Fruit fly (Drosophila melanogaster): ENCODE results near the gene CG15208.

Gene CG15208

DNA sequence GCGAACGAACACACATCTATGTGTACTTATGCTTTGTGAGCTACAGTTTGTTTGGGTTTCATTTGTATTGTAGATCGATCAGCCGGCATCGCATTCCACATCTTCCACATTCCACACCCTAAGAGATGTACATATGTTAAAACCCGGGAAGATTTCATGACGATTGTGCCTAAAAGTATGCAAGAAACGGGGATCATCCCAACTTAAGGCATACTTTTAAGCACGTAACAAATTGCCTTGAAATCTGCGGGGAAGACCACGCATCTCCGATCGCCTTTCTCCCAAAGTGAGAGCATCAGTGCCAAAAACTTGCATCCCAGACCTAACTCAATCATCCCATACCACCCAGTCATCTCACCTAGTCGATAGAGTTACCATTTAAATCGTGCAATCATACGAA, 21.9 kb downstream of the CG15208 start:
- TF ChIP-seq dsx (GFP tag; optimal IDR thresholded peaks at IDR 0.05; ENCODE audit: poor library complexity, severe bottlenecking): no peak
- TF ChIP-seq fkh (GFP tag; optimal IDR thresholded peaks at IDR 0.05): peak; percentile 7

dm6 chrX:10922178-10922577, 22.4 kb downstream of the CG15208 start:
- TF ChIP-seq cyc (GFP tag; optimal IDR thresholded peaks at IDR 0.05) (no peak), Met (GFP tag; optimal IDR thresholded peaks at IDR 0.05) (no peak), Sox102F (GFP tag; optimal IDR thresholded peaks at IDR 0.05) (no peak), fd85E (GFP tag; optimal IDR thresholded peaks at IDR 0.05) (no peak), salr (GFP tag; optimal IDR thresholded peaks at IDR 0.05) (no peak), Hr38 (GFP tag; optimal IDR thresholded peaks at IDR 0.05) (no peak), dac (GFP tag; optimal IDR thresholded peaks at IDR 0.05) (no peak), Ets21C (GFP tag; optimal IDR thresholded peaks at IDR 0.05) (no peak), Gug (GFP tag; IDR thresholded peaks at IDR 0.05) (no peak), eg (GFP tag; IDR thresholded peaks at IDR 0.05) (no peak)

dm6 chrX:10923711-10924281, 24.0 kb downstream of the CG15208 start, which contains the start of gene v:
v (plus strand) TSS chrX:10923972.
- TF ChIP-seq svp (GFP tag) (peak; percentile 97), Sox14 (GFP tag; optimal IDR thresholded peaks at IDR 0.05) (no peak)

DNA sequence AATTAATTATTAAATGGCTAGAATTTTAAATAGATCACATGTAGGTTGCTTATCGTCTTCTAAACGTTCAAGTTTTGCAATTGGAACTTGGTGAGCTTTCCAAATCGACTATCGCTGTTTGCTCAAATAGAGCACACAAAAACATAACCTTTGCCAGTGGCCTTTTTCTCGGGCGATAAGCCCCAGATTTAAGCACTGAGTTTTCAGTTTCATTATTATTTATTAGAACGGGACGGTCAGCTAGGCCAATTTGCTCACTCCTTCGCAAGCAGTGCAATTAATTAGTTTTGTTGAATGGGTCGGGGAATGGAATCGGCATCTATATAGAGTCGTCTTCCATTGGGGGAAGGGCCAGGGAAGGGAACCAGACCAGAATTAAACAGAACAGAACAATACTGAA, 26.5 kb downstream of the CG15208 start:
- TF ChIP-seq CG10669 (GFP tag; optimal IDR thresholded peaks at IDR 0.05) (no peak), fkh (GFP tag; optimal IDR thresholded peaks at IDR 0.05) (no peak), Lpt (GFP tag; optimal IDR thresholded peaks at IDR 0.05) (no peak), svp (GFP tag) (peak; percentile 77), fd85E (GFP tag; optimal IDR thresholded peaks at IDR 0.05) (no peak), Eip75B (GFP tag; optimal IDR thresholded peaks at IDR 0.05) (no peak), OdsH (GFP tag; optimal IDR thresholded peaks at IDR 0.05) (no peak), vri (GFP tag; optimal IDR thresholded peaks at IDR 0.05) (peak; percentile 14), esn (GFP tag; optimal IDR thresholded peaks at IDR 0.05) (no peak), CG8319 (GFP tag; optimal IDR thresholded peaks at IDR 0.05) (no peak), Hr39 (GFP tag; optimal IDR thresholded peaks at IDR 0.05) (no peak), achi (GFP tag; optimal IDR thresholded peaks at IDR 0.05) (no peak)

DNA sequence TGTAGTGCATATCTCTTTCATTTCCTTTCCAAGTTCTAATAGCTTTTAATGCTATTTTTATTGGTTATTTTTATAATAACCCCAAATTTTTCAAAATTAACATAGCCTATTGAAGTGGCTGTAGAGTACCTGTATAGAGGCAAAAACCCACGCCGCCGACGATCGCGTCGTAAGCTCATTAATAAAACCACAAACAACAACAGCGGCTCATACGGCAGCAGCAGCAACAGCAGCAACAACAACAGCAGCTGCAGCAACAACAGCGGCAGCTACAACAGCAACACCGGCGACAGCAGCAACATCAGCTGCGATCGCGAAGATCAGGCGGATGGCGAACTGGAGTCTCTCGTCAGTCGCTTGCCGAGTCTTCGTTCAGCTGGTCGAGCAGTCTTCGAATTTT, 27.3 kb downstream of the CG15208 start, which contains the start of gene CG2145:
Gene CG2145, plus strand, starts transcription at position 290 of the 400 bp plus-strand sequence.
- TF ChIP-seq CG6276 (GFP tag; optimal IDR thresholded peaks at IDR 0.05) (peak; percentile 10), CG32006 (GFP tag; optimal IDR thresholded peaks at IDR 0.05) (peak; percentile 26), pdm3 (GFP tag; optimal IDR thresholded peaks at IDR 0.05) (peak; percentile 48), fd85E (GFP tag; optimal IDR thresholded peaks at IDR 0.05) (peak; percentile 87), fd59A (GFP tag; optimal IDR thresholded peaks at IDR 0.05) (no peak), cyc (GFP tag; optimal IDR thresholded peaks at IDR 0.05) (peak; percentile 19), CG6163 (GFP tag; IDR thresholded peaks at IDR 0.05) (peak; percentile 88), CG10631 (GFP tag; optimal IDR thresholded peaks at IDR 0.05) (peak; percentile 4), topi (GFP tag; optimal IDR thresholded peaks at IDR 0.05) (peak; percentile 56), CG31627 (GFP tag; optimal IDR thresholded peaks at IDR 0.05) (peak; percentile 2), CG4318 (GFP tag; optimal IDR thresholded peaks at IDR 0.05) (no peak), CG9139 (GFP tag; optimal IDR thresholded peaks at IDR 0.05) (no peak), Blimp-1 (GFP tag; optimal IDR thresholded peaks at IDR 0.05) (no peak), Ets21C (GFP tag; optimal IDR thresholded peaks at IDR 0.05) (peak; percentile 17), Sox102F (GFP tag; optimal IDR thresholded peaks at IDR 0.05) (peak; percentile 78), Lpt (GFP tag; optimal IDR thresholded peaks at IDR 0.05) (no peak), Sox14 (GFP tag; optimal IDR thresholded peaks at IDR 0.05) (no peak), achi (GFP tag; optimal IDR thresholded peaks at IDR 0.05) (no peak), fkh (GFP tag; optimal IDR thresholded peaks at IDR 0.05) (no peak), esn (GFP tag; optimal IDR thresholded peaks at IDR 0.05) (peak; percentile 49), Smox (GFP tag; optimal IDR thresholded peaks at IDR 0.05) (peak; percentile 43), CG3032 (tag; optimal IDR thresholded peaks at IDR 0.05) (peak; percentile 9), lz (GFP tag; optimal IDR thresholded peaks at IDR 0.05) (peak; percentile 30), CG6854 (GFP tag; optimal IDR thresholded peaks at IDR 0.05) (peak; percentile 53), CG6792 (GFP tag; optimal IDR thresholded peaks at IDR 0.05) (peak; percentile 38), CG11902 (GFP tag; optimal IDR thresholded peaks at IDR 0.05) (no peak), eg (GFP tag; IDR thresholded peaks at IDR 0.05) (peak; percentile 74; the same call in 1 of the 3 replicates), salr (GFP tag; optimal IDR thresholded peaks at IDR 0.05) (no peak), CG15336 (GFP tag; IDR thresholded peaks at IDR 0.05) (peak; percentile 41; the same call in 1 of the 2 replicates), Eip93F (GFP tag; optimal IDR thresholded peaks at IDR 0.05) (peak; percentile 85), vri (GFP tag; optimal IDR thresholded peaks at IDR 0.05) (peak; percentile 56), Eip75B (GFP tag; optimal IDR thresholded peaks at IDR 0.05) (peak; percentile 26)

Measured in whole organism, prepupa.